Fruit fly (Drosophila melanogaster) whole organism, embryonic: ENCODE results near the gene elB.

Experiments
- Abd-B ChIP-seq: fragments of 200-800 bp; sonication (Bioruptor generic); optimal IDR thresholded peaks from 2 replicates; lab custom pipeline; 2018; ENCODE audit warnings: missing biosample characterization, mild to moderate bottlenecking, missing genetic modification characterization, moderate library complexity
- B-H1 ChIP-seq: fragments of 200-800 bp; sonication (Bioruptor generic); IDR thresholded peaks from 3 replicates; pipeline ENCODE4 v1.3.6; 2022; ENCODE audit warnings: missing biosample characterization, missing genetic modification characterization
- CG10431 ChIP-seq: fragments of 200-800 bp; sonication (Bioruptor generic); optimal IDR thresholded peaks from 3 replicates; lab custom pipeline; 2018; ENCODE audit warnings: missing biosample characterization, mild to moderate bottlenecking, missing genetic modification characterization
- CG11093 ChIP-seq: fragments of 200-800 bp; sonication (Bioruptor generic); IDR thresholded peaks from 3 replicates; pipeline ENCODE4 v1.3.6; 2022; ENCODE audit warnings: missing biosample characterization, missing genetic modification characterization
- CG12071 ChIP-seq: fragments of 200-800 bp; sonication (Bioruptor generic); optimal IDR thresholded peaks from 3 replicates; lab custom pipeline; 2018; ENCODE audit warnings: missing biosample characterization, mild to moderate bottlenecking, missing genetic modification characterization
- CG12391 ChIP-seq: fragments of 200-800 bp; sonication (Bioruptor generic); optimal IDR thresholded peaks from 3 replicates; lab custom pipeline; 2018; ENCODE audit warnings: missing biosample characterization, mild to moderate bottlenecking, missing genetic modification characterization, moderate library complexity
- CG13287 ChIP-seq: fragments of 200-800 bp; sonication (Bioruptor generic); IDR thresholded peaks from 2 replicates; pipeline ENCODE4 v1.3.6; 2022; ENCODE audit warnings: missing biosample characterization, missing genetic modification characterization; ENCODE audit not compliant: partially characterized antibody
- CG13424 ChIP-seq: fragments of 200-800 bp; sonication (Bioruptor generic); optimal IDR thresholded peaks from 2 replicates; lab custom pipeline; 2019; ENCODE audit warnings: missing biosample characterization, mild to moderate bottlenecking, missing genetic modification characterization, moderate library complexity
- CG15269 ChIP-seq: fragments of 200-800 bp; sonication (Bioruptor generic); optimal IDR thresholded peaks from 2 replicates; lab custom pipeline; 2018; ENCODE audit warnings: missing biosample characterization, mild to moderate bottlenecking, missing genetic modification characterization, moderate library complexity
- CG15479 ChIP-seq: fragments of 200-800 bp; sonication (Bioruptor generic); optimal IDR thresholded peaks from 3 replicates; lab custom pipeline; 2019; ENCODE audit warnings: missing biosample characterization, mild to moderate bottlenecking, missing genetic modification characterization, moderate library complexity
- CG15601 ChIP-seq: fragments of 200-800 bp; sonication (Bioruptor generic); optimal IDR thresholded peaks from 3 replicates; lab custom pipeline; 2019; ENCODE audit warnings: missing biosample characterization, mild to moderate bottlenecking, missing genetic modification characterization, moderate library complexity
- CG16813 ChIP-seq: fragments of 200-800 bp; sonication (Bioruptor generic); IDR thresholded peaks from 3 replicates; pipeline ENCODE4 v1.3.6; 2022; ENCODE audit warnings: missing biosample characterization, missing genetic modification characterization; ENCODE audit not compliant: partially characterized antibody
- CG17829 ChIP-seq: fragments of 200-800 bp; optimal IDR thresholded peaks from 2 replicates; lab custom pipeline; 2019; ENCODE audit warnings: missing biosample characterization, mild to moderate bottlenecking, missing genetic modification characterization, moderate library complexity
- CG34224 ChIP-seq: fragments of 200-800 bp; sonication (Bioruptor generic); IDR thresholded peaks from 3 replicates; pipeline ENCODE4 v1.3.6; 2022; ENCODE audit warnings: missing biosample characterization, missing genetic modification characterization; ENCODE audit not compliant: partially characterized antibody
- CG34422 ChIP-seq: fragments of 200-800 bp; sonication (Bioruptor generic); IDR thresholded peaks from 3 replicates; pipeline ENCODE4 v1.3.6; 2022; ENCODE audit warnings: missing biosample characterization, missing genetic modification characterization
- CG4707 ChIP-seq: fragments of 200-800 bp; sonication (Bioruptor generic); optimal IDR thresholded peaks from 2 replicates; lab custom pipeline; 2018; ENCODE audit warnings: missing biosample characterization, mild to moderate bottlenecking, missing genetic modification characterization, moderate library complexity
- CG6254 ChIP-seq: fragments of 200-800 bp; sonication (Bioruptor generic); optimal IDR thresholded peaks from 3 replicates; lab custom pipeline; 2017; ENCODE audit warnings: mild to moderate bottlenecking, missing biosample characterization, missing genetic modification reagents, missing genetic modification characterization
- CG7556 ChIP-seq: fragments of 200-800 bp; sonication (Bioruptor generic); optimal IDR thresholded peaks from 2 replicates; lab custom pipeline; 2017; ENCODE audit warnings: missing biosample characterization, mild to moderate bottlenecking, missing genetic modification characterization
- CG7963 ChIP-seq: fragments of 200-800 bp; sonication (Bioruptor generic); IDR thresholded peaks from 3 replicates; pipeline ENCODE4 v1.3.6; 2022; ENCODE audit warnings: missing biosample characterization, missing genetic modification characterization; ENCODE audit not compliant: partially characterized antibody
- CG9215 ChIP-seq: fragments of 200-800 bp; sonication (Bioruptor generic); IDR thresholded peaks from 2 replicates; pipeline ENCODE4 v1.3.6; 2022; ENCODE audit warnings: missing biosample characterization, missing genetic modification characterization
- CG9876 ChIP-seq: fragments of 200-800 bp; sonication (Bioruptor generic); optimal IDR thresholded peaks from 2 replicates; lab custom pipeline; 2016; ENCODE audit warnings: missing biosample characterization, missing genetic modification characterization
- CoRest ChIP-seq: fragments of 200-800 bp; sonication (Bioruptor generic); optimal IDR thresholded peaks from 3 replicates; lab custom pipeline; 2018; ENCODE audit warnings: missing biosample characterization, mild to moderate bottlenecking, missing genetic modification characterization, moderate library complexity
- Fer2 ChIP-seq: fragments of 200-800 bp; sonication (Bioruptor generic); optimal IDR thresholded peaks from 2 replicates; lab custom pipeline; 2018; ENCODE audit warnings: missing biosample characterization, mild to moderate bottlenecking, missing genetic modification characterization, moderate library complexity
- Hand ChIP-seq: fragments of 200-800 bp; sonication (Bioruptor generic); optimal IDR thresholded peaks from 2 replicates; lab custom pipeline; 2017; ENCODE audit warnings: mild to moderate bottlenecking, missing biosample characterization, missing genetic modification reagents, missing genetic modification characterization
- MTF-1 ChIP-seq: fragments of 200-800 bp; sonication (Bioruptor generic); optimal IDR thresholded peaks from 2 replicates; lab custom pipeline; 2018; ENCODE audit warnings: missing biosample characterization, mild to moderate bottlenecking, missing genetic modification characterization, borderline replicate concordance
- PHDP ChIP-seq: fragments of 200-800 bp; sonication (Bioruptor generic); optimal IDR thresholded peaks from 3 replicates; lab custom pipeline; 2018; ENCODE audit warnings: missing biosample characterization, mild to moderate bottlenecking, missing genetic modification characterization, moderate library complexity
- bbx ChIP-seq: fragments of 200-800 bp; sonication (Bioruptor generic); IDR thresholded peaks from 2 replicates; pipeline ENCODE4 v1.3.6; 2022; ENCODE audit warnings: missing biosample characterization, missing genetic modification characterization; ENCODE audit not compliant: partially characterized antibody
- bcd ChIP-seq: fragments of 200-800 bp; sonication (Bioruptor generic); optimal IDR thresholded peaks from 2 replicates; lab custom pipeline; 2017; ENCODE audit warnings: missing biosample characterization, mild to moderate bottlenecking, missing genetic modification characterization
- bigmax ChIP-seq: fragments of 200-800 bp; sonication (Bioruptor generic); optimal IDR thresholded peaks from 2 replicates; lab custom pipeline; 2018; ENCODE audit warnings: missing biosample characterization, mild to moderate bottlenecking, missing genetic modification characterization
- bsh ChIP-seq, 2 experiments: fragments of 200-800 bp; sonication (Bioruptor generic); optimal IDR thresholded peaks; 2 replicates each; lab custom pipeline; 2017 to 2018; ENCODE audit warnings: mild to moderate bottlenecking in 2 of 2, missing biosample characterization in 2 of 2, missing genetic modification characterization in 2 of 2, moderate library complexity in 1 of 2
- chn ChIP-seq: fragments of 200-800 bp; sonication (Bioruptor generic); optimal IDR thresholded peaks from 2 replicates; lab custom pipeline; 2016; ENCODE audit warnings: missing biosample characterization, missing genetic modification characterization
- corto ChIP-seq: fragments of 200-800 bp; sonication (Bioruptor generic); optimal IDR thresholded peaks from 2 replicates; lab custom pipeline; 2016; ENCODE audit warnings: missing biosample characterization, mild to moderate bottlenecking, missing genetic modification characterization, moderate library complexity
- cwo ChIP-seq: fragments of 200-800 bp; sonication (Bioruptor generic); optimal IDR thresholded peaks from 3 replicates; lab custom pipeline; 2017; ENCODE audit warnings: missing biosample characterization, missing genetic modification characterization, mild to moderate bottlenecking, moderate library complexity, missing genetic modification reagents
- da ChIP-seq: fragments of 200-800 bp; sonication (Bioruptor generic); optimal IDR thresholded peaks from 2 replicates; lab custom pipeline; 2016; ENCODE audit warnings: missing biosample characterization, missing genetic modification characterization
- esg ChIP-seq: fragments of 200-800 bp; sonication (Bioruptor generic); conservative IDR thresholded peaks from 2 replicates; pipeline ENCODE4 v1.3.6; 2022; ENCODE audit warnings: missing biosample characterization, missing genetic modification characterization
- eve ChIP-seq, 2 experiments: fragments of >200 bp; optimal IDR thresholded peaks; 2 replicates each; lab custom pipeline; 2017; ENCODE audit warnings: missing biosample characterization in 2 of 2, missing genetic modification characterization in 2 of 2
- gro ChIP-seq: fragments of 200-800 bp; sonication (Bioruptor generic); optimal IDR thresholded peaks from 2 replicates; lab custom pipeline; 2016; ENCODE audit warnings: missing biosample characterization, missing genetic modification characterization
- hbn ChIP-seq: fragments of 200-800 bp; sonication (Bioruptor generic); IDR thresholded peaks from 2 replicates; pipeline ENCODE4 v1.3.6; 2022; ENCODE audit warnings: missing biosample characterization, missing genetic modification characterization; ENCODE audit not compliant: partially characterized antibody
- klu ChIP-seq: fragments of 200-800 bp; sonication (Bioruptor generic); IDR thresholded peaks from 2 replicates; pipeline ENCODE4 v1.3.6; 2022; ENCODE audit warnings: missing biosample characterization, missing genetic modification characterization
- luna ChIP-seq: fragments of 200-800 bp; sonication (Bioruptor generic); optimal IDR thresholded peaks from 2 replicates; lab custom pipeline; 2016; ENCODE audit warnings: missing biosample characterization, missing genetic modification characterization
- onecut ChIP-seq: fragments of 200-800 bp; sonication (Bioruptor generic); IDR thresholded peaks from 2 replicates; pipeline ENCODE4 v1.3.6; 2022; ENCODE audit warnings: missing biosample characterization, missing genetic modification characterization
- prd ChIP-seq, 3 experiments: fragments of >200 bp in 2 of 3; fragments of 200-800 bp in 1 of 3; sonication (Bioruptor generic) in 1 of 3; optimal IDR thresholded peaks in 2 of 3; IDR thresholded peaks in 1 of 3; 2 replicates in 2 of 3; 3 replicates in 1 of 3; pipeline versions ENCODE4 v1.3.6 to Lab custom; 2017 to 2022; ENCODE audit warnings: missing biosample characterization in 1 of 3, missing genetic modification characterization in 1 of 3
- shn ChIP-seq: fragments of 200-800 bp; sonication (Bioruptor generic); optimal IDR thresholded peaks from 3 replicates; lab custom pipeline; 2016; ENCODE audit warnings: missing biosample characterization, missing genetic modification characterization
- sob ChIP-seq: fragments of 200-800 bp; sonication (Bioruptor generic); IDR thresholded peaks from 2 replicates; pipeline ENCODE4 v1.3.6; 2022; ENCODE audit warnings: missing biosample characterization, missing genetic modification characterization
- tup ChIP-seq: fragments of 200-800 bp; sonication (Bioruptor generic); optimal IDR thresholded peaks from 2 replicates; lab custom pipeline; 2016; ENCODE audit warnings: missing biosample characterization, mild to moderate bottlenecking, missing genetic modification characterization, moderate library complexity
- wek ChIP-seq: fragments of 200-800 bp; sonication (Bioruptor generic); optimal IDR thresholded peaks from 3 replicates; lab custom pipeline; 2018; ENCODE audit warnings: missing biosample characterization, mild to moderate bottlenecking, missing genetic modification characterization, moderate library complexity
- z ChIP-seq: fragments of 200-800 bp; sonication (Bioruptor generic); IDR thresholded peaks from 3 replicates; pipeline ENCODE4 v1.3.6; 2022; ENCODE audit warnings: missing biosample characterization, missing genetic modification characterization

elB gene

dm6 chr2L:14394298-14395064, 14.9 kb downstream of the elB start (continued):
- TF ChIP-seq Fer2 (tag; lab: Kevin White, UChicago) (peak; percentile 21), CG11093 (GFP tag; lab: Robert Waterston, UW) (no peak), shn (GFP tag; lab: Kevin White, UChicago) (no peak), Hand (GFP tag; lab: Kevin White, UChicago) (peak; percentile 10), bsh (GFP tag; optimal IDR thresholded peaks at IDR 0.05; lab: Kevin White, UChicago) (peak in 1 of 2 experiments; percentile 24), z (GFP tag; lab: Robert Waterston, UW) (no peak), tup (GFP tag; lab: Kevin White, UChicago) (no peak), esg (GFP tag; lab: Robert Waterston, UW) (no peak), CG34422 (no peak), CoRest (tag; lab: Kevin White, UChicago) (peak; percentile 31), CG4707 (GFP tag; lab: Kevin White, UChicago) (peak; percentile 19), gro (peak; percentile 63), sob (GFP tag; lab: Robert Waterston, UW) (0 out of 2 replicates have a peak, but pooled peaks have one; percentile 30), CG12391 (tag; lab: Kevin White, UChicago) (peak; percentile 6), MTF-1 (GFP tag; lab: Kevin White, UChicago) (peak; percentile 35), CG13287 (GFP tag; lab: Robert Waterston, UW) (no peak), CG15479 (no peak), bigmax (GFP tag; lab: Kevin White, UChicago) (peak; percentile 28), wek (GFP tag; lab: Kevin White, UChicago) (peak; percentile 65), PHDP (tag; lab: Kevin White, UChicago) (peak; percentile 63), hbn (GFP tag; lab: Robert Waterston, UW) (no peak), B-H1 (GFP tag; lab: Robert Waterston, UW) (no peak), CG7963 (GFP tag; lab: Robert Waterston, UW) (no peak), CG10431 (GFP tag; lab: Kevin White, UChicago) (peak; percentile 65), prd (optimal IDR thresholded peaks at IDR 0.05; lab: Kevin White, UChicago) (no peak), prd (GFP tag; IDR thresholded peaks at IDR 0.05; lab: Robert Waterston, UW) (peak; percentile 31; the same call in 1 of the 3 replicates), CG17829 (tag; lab: Kevin White, UChicago) (peak; percentile 26), CG12071 (GFP tag; lab: Kevin White, UChicago) (peak; percentile 69), bbx (GFP tag; lab: Robert Waterston, UW) (no peak), CG6254 (GFP tag; lab: Kevin White, UChicago) (peak; percentile 76), CG34224 (GFP tag; lab: Robert Waterston, UW) (no peak), Abd-B (peak; percentile 19), cwo (GFP tag; lab: Kevin White, UChicago) (peak; percentile 54), onecut (0 out of 2 replicates have a peak, but pooled peaks have one; percentile 3), chn (GFP tag; lab: Kevin White, UChicago) (no peak), CG16813 (GFP tag; lab: Robert Waterston, UW) (no peak), corto (GFP tag; lab: Kevin White, UChicago) (no peak), CG7556 (GFP tag; lab: Kevin White, UChicago) (peak; percentile 13), CG9876 (no peak), CG9215 (GFP tag; lab: Robert Waterston, UW) (no peak), CG15601 (peak; percentile 45), da (GFP tag; lab: Kevin White, UChicago) (no peak), CG13424 (peak; percentile 16), bcd (GFP tag; lab: Kevin White, UChicago) (no peak), klu (GFP tag; lab: Robert Waterston, UW) (no peak), eve (GFP tag; optimal IDR thresholded peaks at IDR 0.05; lab: Kevin White, UChicago) (peak in 1 of 2 experiments; percentile 42), luna (GFP tag; lab: Kevin White, UChicago) (no peak), CG15269 (tag; lab: Kevin White, UChicago) (peak; percentile 60)
